Fruit fly (Drosophila melanogaster): ENCODE data around the gene Gba1b.

Gba1b gene

dm6 chr3R:23732990-23733512 is 28.4 kb downstream of the Gba1b start, which contains the start of the genes Hmgcr and Rpn9 (continued):
- TF ChIP-seq CG43689 (GFP tag; IDR thresholded peaks at IDR 0.05), result no peak
- peak; percentile 52 for TF ChIP-seq CG12299 (tag; optimal IDR thresholded peaks at IDR 0.05)
- TF ChIP-seq dmrt11E (tag; optimal IDR thresholded peaks at IDR 0.05), result no peak
- TF ChIP-seq TFAM (GFP tag; optimal IDR thresholded peaks at IDR 0.05), result no peak
- no peak for TF ChIP-seq CG32772 (GFP tag; IDR thresholded peaks at IDR 0.05)
- TF ChIP-seq CG8290 (GFP tag; optimal IDR thresholded peaks at IDR 0.05), result peak; percentile 8
- peak in 1 of 2 experiments; percentile 47 for TF ChIP-seq CG8290 (tag; optimal IDR thresholded peaks at IDR 0.05)
- no peak; the same call in 1 of the 2 replicates for TF ChIP-seq slbo (GFP tag; IDR thresholded peaks at IDR 0.05)
- no peak for TF ChIP-seq CG16815 (GFP tag; optimal IDR thresholded peaks at IDR 0.05)
- peak; percentile 32 for TF ChIP-seq HmgZ (tag; optimal IDR thresholded peaks at IDR 0.05)
- TF ChIP-seq luna (GFP tag; optimal IDR thresholded peaks at IDR 0.05), result no peak
- no peak for TF ChIP-seq CG6272 (GFP tag; IDR thresholded peaks at IDR 0.05)
- TF ChIP-seq ham (GFP tag; IDR thresholded peaks at IDR 0.05), result no peak
- TF ChIP-seq NfI (GFP tag; optimal IDR thresholded peaks at IDR 0.05), result peak; percentile 30
- TF ChIP-seq CG4424 (GFP tag; optimal IDR thresholded peaks at IDR 0.05), result no peak
- TF ChIP-seq bigmax (GFP tag; optimal IDR thresholded peaks at IDR 0.05), result no peak
- TF ChIP-seq NC2α (GFP tag; optimal IDR thresholded peaks at IDR 0.05), result no peak
- TF ChIP-seq Neu2 (GFP tag; optimal IDR thresholded peaks at IDR 0.05; ENCODE audit: borderline replicate concordance), result no peak
- TF ChIP-seq Dek (tag; optimal IDR thresholded peaks at IDR 0.05), result no peak
- TF ChIP-seq Sry-δ (GFP tag; optimal IDR thresholded peaks at IDR 0.05), result peak; percentile 52
- TF ChIP-seq Taf1 (GFP tag; IDR thresholded peaks at IDR 0.05), result no peak
- peak; percentile 99 for TF ChIP-seq CG11560 (tag; IDR thresholded peaks at IDR 0.05)
- TF ChIP-seq trh (GFP tag; optimal IDR thresholded peaks at IDR 0.05), result no peak
- peak; percentile 49 for TF ChIP-seq nom (GFP tag; optimal IDR thresholded peaks at IDR 0.05)
- TF ChIP-seq scrt (GFP tag; optimal IDR thresholded peaks at IDR 0.05), result peak; percentile 18
- no peak for TF ChIP-seq CG9932 (GFP tag; IDR thresholded peaks at IDR 0.05)
- no peak for TF ChIP-seq ab (GFP tag; optimal IDR thresholded peaks at IDR 0.05)
- TF ChIP-seq Hmx (GFP tag; optimal IDR thresholded peaks at IDR 0.05), result no peak
- TF ChIP-seq ash1 (GFP tag; optimal IDR thresholded peaks at IDR 0.05), result no peak
- TF ChIP-seq maf-S (GFP tag; optimal IDR thresholded peaks at IDR 0.05), result no peak
- TF ChIP-seq CG12659 (GFP tag; optimal IDR thresholded peaks at IDR 0.05), result peak; percentile 83
- TF ChIP-seq CG4282 (GFP tag; optimal IDR thresholded peaks at IDR 0.05), result no peak
- TF ChIP-seq ase (GFP tag; IDR thresholded peaks at IDR 0.05), result no peak
- no peak for TF ChIP-seq tio (GFP tag; optimal IDR thresholded peaks at IDR 0.05)
- TF ChIP-seq HLH54F (GFP tag; optimal IDR thresholded peaks at IDR 0.05), result no peak
- no peak for TF ChIP-seq sim (GFP tag; IDR thresholded peaks at IDR 0.05)
- peak; percentile 32 for TF ChIP-seq lab (GFP tag; optimal IDR thresholded peaks at IDR 0.05)
- no peak for TF ChIP-seq CG11247 (GFP tag; IDR thresholded peaks at IDR 0.05)
- peak; percentile 24 for TF ChIP-seq CG3995 (GFP tag; optimal IDR thresholded peaks at IDR 0.05)
- peak; percentile 2 for TF ChIP-seq CG3281 (GFP tag; optimal IDR thresholded peaks at IDR 0.05)
- TF ChIP-seq sd (tag; optimal IDR thresholded peaks at IDR 0.05), result no peak
- TF ChIP-seq Stat92E (GFP tag; optimal IDR thresholded peaks at IDR 0.05), result peak in 1 of 3 experiments; percentile 56
- TF ChIP-seq CG3407 (GFP tag; optimal IDR thresholded peaks at IDR 0.05), result no peak
- TF ChIP-seq jigr1 (GFP tag; IDR thresholded peaks at IDR 0.05), result no peak
- no peak for TF ChIP-seq Fer2 (tag; optimal IDR thresholded peaks at IDR 0.05)
- TF ChIP-seq Fer3 (tag; optimal IDR thresholded peaks at IDR 0.05), result peak; percentile 3
- no peak for TF ChIP-seq ro (GFP tag; IDR thresholded peaks at IDR 0.05)
- peak; percentile 27 for TF ChIP-seq gro (GFP tag; optimal IDR thresholded peaks at IDR 0.05)
- TF ChIP-seq sens (GFP tag), result peak; percentile 88
- TF ChIP-seq CG9817 (tag; optimal IDR thresholded peaks at IDR 0.05), result no peak
- peak; percentile 44; the same call in 1 of the 2 replicates for TF ChIP-seq Adf1 (GFP tag; IDR thresholded peaks at IDR 0.05)
- no peak for TF ChIP-seq Aef1 (GFP tag; IDR thresholded peaks at IDR 0.05)
